Fruit fly (Drosophila melanogaster): ENCODE measurements around the gene CG15425.

DNA sequence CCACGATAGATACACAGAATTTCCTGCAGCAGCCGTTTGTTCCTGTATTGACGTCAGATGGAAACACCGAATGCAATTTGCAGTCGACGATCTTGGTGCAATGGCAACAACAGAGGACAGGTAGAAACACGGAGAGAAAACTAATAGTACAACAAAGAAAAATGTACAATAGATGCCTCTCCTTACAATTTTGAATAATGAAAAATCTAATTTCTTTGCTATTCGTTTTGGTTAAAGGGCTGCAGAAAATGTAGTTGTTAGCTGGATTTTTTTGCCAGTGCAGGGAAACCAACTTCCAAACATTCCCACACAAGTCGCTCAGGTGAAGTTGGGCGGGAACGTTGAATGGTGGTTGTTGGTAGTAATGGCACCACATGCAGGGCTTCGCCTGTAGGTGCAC is 29.7 kb downstream of the CG15425 start:
- TF ChIP-seq CG11617 (GFP tag; optimal IDR thresholded peaks at IDR 0.05) (no peak), ovo (GFP tag; optimal IDR thresholded peaks at IDR 0.05) (no peak)
